Fruit fly (Drosophila melanogaster): ENCODE measurements around the gene Reepl1.
A peak's percentile ranks its signal among the peaks of the same experiment; 100 is the strongest.

Reepl1 gene

DNA sequence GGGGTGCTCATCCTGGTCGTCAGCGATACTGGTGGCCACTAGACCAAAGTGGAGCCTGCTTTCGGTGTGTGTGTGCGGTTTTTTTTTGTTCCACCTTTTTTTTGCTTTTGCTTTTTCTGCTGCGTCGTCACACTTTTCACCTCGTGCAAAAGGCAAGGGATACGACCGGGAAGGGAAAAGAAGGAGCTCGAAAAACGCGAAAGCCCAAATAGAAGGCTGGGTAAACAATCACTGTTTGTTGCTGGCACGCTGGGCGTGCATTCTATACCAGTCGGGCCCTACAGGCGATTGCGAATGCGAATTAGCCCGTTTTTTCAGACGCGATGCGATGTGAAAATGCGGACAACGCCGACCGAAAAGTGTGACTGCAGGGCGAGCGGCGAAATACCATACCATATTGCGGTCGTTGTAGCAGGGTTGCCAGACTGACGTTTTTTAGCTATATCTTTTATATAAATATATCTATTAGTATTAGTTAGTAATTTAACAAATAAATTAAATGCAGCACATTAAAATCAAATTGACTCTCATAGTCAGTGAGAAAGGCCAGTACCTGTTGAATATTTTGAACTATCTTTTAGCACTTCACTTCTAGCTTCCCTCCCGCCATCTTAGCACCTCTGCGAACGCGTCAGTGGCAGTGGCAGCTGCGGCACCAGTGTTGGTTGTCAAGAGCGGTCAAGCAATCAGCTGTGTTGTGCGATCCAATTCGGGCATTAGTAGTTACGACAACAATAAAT is 2.4 kb upstream of the Reepl1 start, which contains the start of the genes Polr2A and CG11699 (continued):
- no peak for TF ChIP-seq salr (GFP tag; optimal IDR thresholded peaks at IDR 0.05)
- TF ChIP-seq CG8119 (GFP tag; IDR thresholded peaks at IDR 0.05): peak; percentile 66; the same call in 1 of the 3 replicates
- TF ChIP-seq CG3032 (tag; optimal IDR thresholded peaks at IDR 0.05): peak; percentile 48
- TF ChIP-seq CG9139 (GFP tag; optimal IDR thresholded peaks at IDR 0.05): peak; percentile 2
- no peak for TF ChIP-seq CG16779 (tag; optimal IDR thresholded peaks at IDR 0.05)
- no peak for TF ChIP-seq svp (GFP tag)
- TF ChIP-seq eg (GFP tag; IDR thresholded peaks at IDR 0.05): peak; percentile 38; the same call in 1 of the 3 replicates

dm6 chrX:11573529-11573928 is 1.0 kb downstream of the Reepl1 start, which contains the start of gene CG11696:
CG11696 (plus strand) TSS chrX:11573731.
- TF ChIP-seq CG11902 (GFP tag; optimal IDR thresholded peaks at IDR 0.05) (no peak), Eip78C (GFP tag) (peak; percentile 37)

- TF ChIP-seq OdsH (GFP tag; optimal IDR thresholded peaks at IDR 0.05) (peak; percentile 74), pdm3 (GFP tag; optimal IDR thresholded peaks at IDR 0.05) (peak; percentile 73), CG8632 (GFP tag; optimal IDR thresholded peaks at IDR 0.05) (peak; percentile 29), dac (GFP tag; optimal IDR thresholded peaks at IDR 0.05) (peak; percentile 44), CG3919 (GFP tag; optimal IDR thresholded peaks at IDR 0.05) (peak; percentile 41), vri (GFP tag; optimal IDR thresholded peaks at IDR 0.05) (no peak), achi (GFP tag; optimal IDR thresholded peaks at IDR 0.05) (peak; percentile 65), ss (GFP tag; optimal IDR thresholded peaks at IDR 0.05) (peak; percentile 44 to 72), CG6276 (GFP tag; optimal IDR thresholded peaks at IDR 0.05) (no peak), CG3032 (tag; optimal IDR thresholded peaks at IDR 0.05) (peak; percentile 77), salr (GFP tag; optimal IDR thresholded peaks at IDR 0.05) (peak in 1 of 2 experiments; percentile 44), dsx (GFP tag; optimal IDR thresholded peaks at IDR 0.05; ENCODE audit: poor library complexity, severe bottlenecking) (peak; percentile 52), Hr4 (GFP tag; optimal IDR thresholded peaks at IDR 0.05) (peak; percentile 63), Ets96B (tag; optimal IDR thresholded peaks at IDR 0.05) (peak; percentile 64), CG16779 (tag; optimal IDR thresholded peaks at IDR 0.05) (no peak), Gug (GFP tag; IDR thresholded peaks at IDR 0.05) (peak; percentile 32; the same call in 1 of the 2 replicates), CG9139 (GFP tag; optimal IDR thresholded peaks at IDR 0.05) (peak; percentile 4), Met (GFP tag; optimal IDR thresholded peaks at IDR 0.05) (no peak), CG15336 (GFP tag; IDR thresholded peaks at IDR 0.05) (peak; percentile 55), CG8119 (GFP tag; IDR thresholded peaks at IDR 0.05) (0 out of 3 replicates have a peak, but pooled peaks have one; percentile 53), fd85E (GFP tag; optimal IDR thresholded peaks at IDR 0.05) (no peak), CG31627 (GFP tag; optimal IDR thresholded peaks at IDR 0.05) (peak; percentile 67), Lpt (GFP tag; optimal IDR thresholded peaks at IDR 0.05) (peak; percentile 49), Hr38 (GFP tag; optimal IDR thresholded peaks at IDR 0.05) (no peak), lz (GFP tag; optimal IDR thresholded peaks at IDR 0.05) (peak; percentile 70), Eip78C (GFP tag) (peak; percentile 82), CG10631 (GFP tag; optimal IDR thresholded peaks at IDR 0.05) (peak; percentile 69), Sox15 (GFP tag; optimal IDR thresholded peaks at IDR 0.05) (peak; percentile 50), acj6 (GFP tag; optimal IDR thresholded peaks at IDR 0.05) (peak; percentile 71), Eip75B (GFP tag; optimal IDR thresholded peaks at IDR 0.05) (peak; percentile 65), esn (GFP tag; optimal IDR thresholded peaks at IDR 0.05) (peak; percentile 74), net (GFP tag; optimal IDR thresholded peaks at IDR 0.05) (peak; percentile 58), spab (GFP tag; optimal IDR thresholded peaks at IDR 0.05) (no peak), svp (GFP tag) (peak; percentile 84), Blimp-1 (GFP tag; optimal IDR thresholded peaks at IDR 0.05) (no peak), Sox102F (GFP tag; optimal IDR thresholded peaks at IDR 0.05) (no peak), CG11762 (GFP tag; optimal IDR thresholded peaks at IDR 0.05; ENCODE audit: insufficient read depth) (peak; percentile 13), Smox (GFP tag; optimal IDR thresholded peaks at IDR 0.05) (peak; percentile 61), CG6163 (GFP tag; IDR thresholded peaks at IDR 0.05) (peak; percentile 66), cyc (GFP tag; optimal IDR thresholded peaks at IDR 0.05) (peak; percentile 65), CG6854 (GFP tag; optimal IDR thresholded peaks at IDR 0.05) (no peak), CG1621 (tag; optimal IDR thresholded peaks at IDR 0.05) (peak; percentile 42), CG8319 (GFP tag; optimal IDR thresholded peaks at IDR 0.05) (no peak)
Measured at dm6 chrX:11576540-11576939, 4.0 kb downstream of the Reepl1 start, which contains the start of gene CG11695. CG11695 (plus strand) TSS chrX:11576883.

All from whole organism, prepupa.